Worm (Caenorhabditis elegans): ENCODE results near the gene fos-1.

ce11 chrV:6007927-6008326 lies 4.5 kb downstream of the fos-1 start:
- TF ChIP-seq hmbx-1 (tag; optimal IDR thresholded peaks at IDR 0.05), result no peak
- TF ChIP-seq tbx-11 (GFP tag; IDR thresholded peaks at IDR 0.05), result no peak
- TF ChIP-seq ets-7 (tag; optimal IDR thresholded peaks at IDR 0.05), result no peak
- TF ChIP-seq ama-1 (optimal IDR thresholded peaks at IDR 0.05), result no peak
- TF ChIP-seq hmg-4 (GFP tag; optimal IDR thresholded peaks at IDR 0.05), result no peak
- TF ChIP-seq tra-4 (tag; optimal IDR thresholded peaks at IDR 0.05), result no peak
- no peak for TF ChIP-seq flt-1 (GFP tag; IDR thresholded peaks at IDR 0.05)
- TF ChIP-seq ceh-13 (GFP tag; optimal IDR thresholded peaks at IDR 0.05), result no peak
